Worm (Caenorhabditis elegans) whole organism, young adult: ENCODE measurements around the gene C16C10.9.

Source experiments
- B0261.1 ChIP-seq: sonication (generic microtip); optimal IDR thresholded peaks from 2 replicates; lab custom pipeline; 2016; ENCODE audit warnings: mild to moderate bottlenecking, missing genetic modification characterization, moderate library complexity, missing compliant biosample characterization
- B0336.3 ChIP-seq: fragments of 200-800 bp; sonication (Bioruptor generic); IDR thresholded peaks from 2 replicates; pipeline ENCODE4 v1.3.6; 2022; ENCODE audit warnings: missing genetic modification characterization, missing compliant biosample characterization
- D2030.7 ChIP-seq: fragments of 200-800 bp; sonication (Bioruptor generic); IDR thresholded peaks from 2 replicates; pipeline ENCODE4 v1.3.6; 2022; ENCODE audit warnings: missing genetic modification reagents, missing genetic modification characterization, missing compliant biosample characterization
- F10E7.11 ChIP-seq: sonication (generic microtip); optimal IDR thresholded peaks from 2 replicates; lab custom pipeline; 2017; ENCODE audit warnings: mild to moderate bottlenecking, missing genetic modification characterization, moderate library complexity, missing compliant biosample characterization
- F39B2.1 ChIP-seq: fragments of 200-800 bp; sonication (Bioruptor generic); IDR thresholded peaks from 2 replicates; pipeline ENCODE4 v1.3.6; 2022; ENCODE audit warnings: missing genetic modification reagents, missing genetic modification characterization, missing compliant biosample characterization
- F55B11.4 ChIP-seq: sonication (generic microtip); optimal IDR thresholded peaks from 2 replicates; lab custom pipeline; 2016; ENCODE audit warnings: missing compliant biosample characterization, missing genetic modification characterization, borderline replicate concordance; ENCODE audit not compliant: insufficient read depth
- F57C9.4 ChIP-seq: sonication (generic microtip); optimal IDR thresholded peaks from 2 replicates; lab custom pipeline; 2017; ENCODE audit warnings: mild to moderate bottlenecking, missing genetic modification characterization, missing compliant biosample characterization
- T07F8.4 ChIP-seq: sonication (generic microtip); optimal IDR thresholded peaks from 2 replicates; lab custom pipeline; 2016; ENCODE audit warnings: mild to moderate bottlenecking, missing genetic modification characterization, moderate library complexity, missing compliant biosample characterization
- T26A5.8 ChIP-seq: sonication (generic microtip); optimal IDR thresholded peaks from 2 replicates; lab custom pipeline; 2016; ENCODE audit warnings: missing genetic modification characterization, missing compliant biosample characterization
- Y53F4B.3 ChIP-seq: fragments of 200-800 bp; sonication (Bioruptor generic); IDR thresholded peaks from 2 replicates; pipeline ENCODE4 v1.3.6; 2022; ENCODE audit warnings: missing genetic modification reagents, missing genetic modification characterization, missing compliant biosample characterization
- ama-1 ChIP-seq, 3 experiments: fragments of 150-350 bp in 1 of 3; sonication (generic microtip) in 2 of 3; optimal IDR thresholded peaks; 2 replicates each; lab custom pipeline; 2014 to 2018; ENCODE audit warnings: missing biosample characterization in 2 of 3, missing genetic modification characterization in 2 of 3, missing genetic modification reagents in 2 of 3
- aptf-2 ChIP-seq: fragments of 200-800 bp; sonication (Bioruptor generic); conservative IDR thresholded peaks from 2 replicates; pipeline ENCODE4 v1.3.6; 2022; ENCODE audit warnings: missing genetic modification reagents, missing genetic modification characterization, missing compliant biosample characterization
- aptf-3 ChIP-seq: fragments of 200-800 bp; sonication (Bioruptor generic); IDR thresholded peaks from 2 replicates; pipeline ENCODE4 v1.3.6; 2022; ENCODE audit warnings: missing genetic modification characterization, missing compliant biosample characterization
- atf-7 ChIP-seq: sonication (generic microtip); optimal IDR thresholded peaks from 2 replicates; lab custom pipeline; 2017; ENCODE audit warnings: mild to moderate bottlenecking, missing genetic modification characterization, missing compliant biosample characterization
- athp-1 ChIP-seq: sonication (generic microtip); optimal IDR thresholded peaks from 2 replicates; lab custom pipeline; 2017; ENCODE audit warnings: mild to moderate bottlenecking, missing genetic modification characterization, missing compliant biosample characterization
- cebp-2 ChIP-seq: fragments of 200-800 bp; sonication (Bioruptor generic); IDR thresholded peaks from 2 replicates; pipeline ENCODE4 v1.3.6; 2022; ENCODE audit warnings: missing genetic modification characterization, missing compliant biosample characterization
- ceh-100 ChIP-seq: fragments of 200-800 bp; sonication (Bioruptor generic); IDR thresholded peaks from 2 replicates; pipeline ENCODE4 v1.3.6; 2022; ENCODE audit warnings: missing genetic modification reagents, missing genetic modification characterization, missing compliant biosample characterization
- chd-7 ChIP-seq: sonication (generic microtip); optimal IDR thresholded peaks from 2 replicates; lab custom pipeline; 2016; ENCODE audit warnings: mild to moderate bottlenecking, missing genetic modification characterization, moderate library complexity, missing compliant biosample characterization
- die-1 ChIP-seq: sonication (generic microtip); optimal IDR thresholded peaks from 2 replicates; lab custom pipeline; 2016; ENCODE audit warnings: missing genotype, mild to moderate bottlenecking, missing genetic modification characterization, missing compliant biosample characterization
- dpff-1 ChIP-seq: sonication (generic microtip); optimal IDR thresholded peaks from 2 replicates; lab custom pipeline; 2017; ENCODE audit warnings: mild to moderate bottlenecking, missing genetic modification characterization, missing compliant biosample characterization
- egl-18 ChIP-seq: fragments of 200-800 bp; sonication (Bioruptor generic); IDR thresholded peaks from 2 replicates; pipeline ENCODE4 v1.3.6; 2022; ENCODE audit warnings: missing genetic modification reagents, missing genetic modification characterization, missing compliant biosample characterization
- egl-44 ChIP-seq: fragments of 200-800 bp; sonication (Bioruptor generic); IDR thresholded peaks from 2 replicates; pipeline ENCODE4 v1.3.6; 2022; ENCODE audit warnings: missing genetic modification reagents, missing genetic modification characterization, missing compliant biosample characterization
- him-1 ChIP-seq: sonication (generic microtip); optimal IDR thresholded peaks from 2 replicates; lab custom pipeline; 2016; ENCODE audit warnings: missing genotype, missing genetic modification reagents, missing genetic modification characterization, missing compliant biosample characterization
- hmg-1.2 ChIP-seq: fragments of 200-800 bp; sonication (Bioruptor generic); IDR thresholded peaks from 2 replicates; pipeline ENCODE4 v1.3.6; 2022; ENCODE audit warnings: missing genetic modification reagents, missing genetic modification characterization, missing compliant biosample characterization
- hrde-1 ChIP-seq: sonication (generic microtip); optimal IDR thresholded peaks from 2 replicates; lab custom pipeline; 2016; ENCODE audit warnings: missing genetic modification characterization, mild to moderate bottlenecking, missing compliant biosample characterization, moderate library complexity, missing genotype, missing genetic modification reagents, borderline replicate concordance
- hsf-1 ChIP-seq: fragments of 200-800 bp; sonication (Bioruptor generic); IDR thresholded peaks from 2 replicates; pipeline ENCODE4 v1.3.6; 2022; ENCODE audit warnings: missing genetic modification reagents, missing genetic modification characterization, missing compliant biosample characterization
- let-607 ChIP-seq, 2 experiments: fragments of 200-800 bp in 1 of 2; sonication (Bioruptor generic) in 1 of 2; sonication (generic microtip) in 1 of 2; optimal IDR thresholded peaks; 2 replicates each; lab custom pipeline; 2016 to 2018; ENCODE audit warnings: mild to moderate bottlenecking in 2 of 2, missing compliant biosample characterization in 2 of 2, missing genetic modification characterization in 2 of 2, moderate library complexity in 2 of 2, missing genotype in 1 of 2
- lin-54 ChIP-seq: fragments of 200-800 bp; sonication (Bioruptor generic); optimal IDR thresholded peaks from 2 replicates; lab custom pipeline; 2018; ENCODE audit warnings: mild to moderate bottlenecking, missing genetic modification characterization, missing compliant biosample characterization
- madf-3 ChIP-seq: fragments of 200-800 bp; sonication (Bioruptor generic); IDR thresholded peaks from 2 replicates; pipeline ENCODE4 v1.3.6; 2022; ENCODE audit warnings: missing genetic modification reagents, missing genetic modification characterization, missing compliant biosample characterization
- mel-28 ChIP-seq: sonication (generic microtip); optimal IDR thresholded peaks from 2 replicates; lab custom pipeline; 2016; ENCODE audit warnings: borderline replicate concordance, mild to moderate bottlenecking, missing genetic modification characterization, missing compliant biosample characterization
- mes-4 ChIP-seq: sonication (generic microtip); optimal IDR thresholded peaks from 2 replicates; lab custom pipeline; 2016; ENCODE audit warnings: missing genotype, missing genetic modification characterization, missing compliant biosample characterization
- nfya-2 ChIP-seq: fragments of 200-800 bp; sonication (Bioruptor generic); IDR thresholded peaks from 2 replicates; pipeline ENCODE4 v1.3.6; 2022; ENCODE audit warnings: missing genetic modification reagents, missing genetic modification characterization, missing compliant biosample characterization
- nhr-120 ChIP-seq: fragments of 200-800 bp; sonication (Bioruptor generic); IDR thresholded peaks from 2 replicates; pipeline ENCODE4 v1.3.6; 2022; ENCODE audit warnings: missing genetic modification characterization, missing compliant biosample characterization
- nhr-179 ChIP-seq: sonication (generic microtip); optimal IDR thresholded peaks from 2 replicates; lab custom pipeline; 2016; ENCODE audit warnings: mild to moderate bottlenecking, missing genetic modification characterization, missing compliant biosample characterization
- pbrm-1 ChIP-seq: fragments of 200-800 bp; sonication (Bioruptor generic); IDR thresholded peaks from 2 replicates; pipeline ENCODE4 v1.3.6; 2022; ENCODE audit warnings: missing genetic modification reagents, missing genetic modification characterization, missing compliant biosample characterization
- pha-4 ChIP-seq: fragments of 150-350 bp; sonication (generic microtip); optimal IDR thresholded peaks from 2 replicates; lab custom pipeline; 2014; ENCODE audit warnings: missing biosample characterization, missing genetic modification reagents, missing genetic modification characterization
- repo-1 ChIP-seq: sonication (generic microtip); optimal IDR thresholded peaks from 2 replicates; lab custom pipeline; 2017; ENCODE audit warnings: mild to moderate bottlenecking, missing genetic modification characterization, missing compliant biosample characterization
- rpc-1 ChIP-seq, 2 experiments: fragments of 150-350 bp in 1 of 2; sonication (generic microtip) in 1 of 2; optimal IDR thresholded peaks; 2 replicates each; lab custom pipeline; 2014 to 2018; ENCODE audit warnings: missing biosample characterization in 1 of 2, missing genetic modification characterization in 1 of 2, missing genetic modification reagents in 1 of 2, missing genotype in 1 of 2
- snpc-1.1 ChIP-seq: sonication (generic microtip); optimal IDR thresholded peaks from 2 replicates; lab custom pipeline; 2017; ENCODE audit warnings: missing genetic modification characterization, mild to moderate bottlenecking, missing compliant biosample characterization, antibody characterized with exemption, moderate library complexity, missing genotype, missing genetic modification reagents; ENCODE audit not compliant: insufficient read depth
- snpc-4 ChIP-seq, 5 experiments: fragments of 150-350 bp in 1 of 5; sonication (generic microtip) in 4 of 5; optimal IDR thresholded peaks; 2 replicates each; lab custom pipeline; 2014 to 2018; ENCODE audit warnings: missing genetic modification characterization in 5 of 5, missing biosample characterization in 3 of 5, antibody characterized with exemption in 2 of 5, mild to moderate bottlenecking in 2 of 5, missing compliant biosample characterization in 2 of 5, missing genotype in 2 of 5, moderate library complexity in 2 of 5, missing genetic modification reagents in 1 of 5
- tlf-1 ChIP-seq: fragments of 200-800 bp; sonication (Bioruptor generic); optimal IDR thresholded peaks from 2 replicates; lab custom pipeline; 2018; ENCODE audit warnings: mild to moderate bottlenecking, missing genetic modification characterization, missing compliant biosample characterization
- unc-130 ChIP-seq: sonication (generic microtip); optimal IDR thresholded peaks from 2 replicates; lab custom pipeline; 2016; ENCODE audit warnings: missing genetic modification reagents, missing genetic modification characterization, missing compliant biosample characterization
- xnd-1 ChIP-seq: sonication (generic microtip); optimal IDR thresholded peaks from 2 replicates; lab custom pipeline; 2016; ENCODE audit warnings: missing genotype, missing genetic modification reagents, missing genetic modification characterization, missing compliant biosample characterization
- zim-3 ChIP-seq: sonication (generic microtip); optimal IDR thresholded peaks from 2 replicates; lab custom pipeline; 2017; ENCODE audit warnings: mild to moderate bottlenecking, missing genetic modification characterization, moderate library complexity, missing compliant biosample characterization
- ztf-25 ChIP-seq: fragments of 200-800 bp; sonication (Bioruptor generic); IDR thresholded peaks from 2 replicates; pipeline ENCODE4 v1.3.6; 2022; ENCODE audit warnings: missing genetic modification reagents, missing genetic modification characterization, missing compliant biosample characterization
- ztf-3 ChIP-seq: fragments of 200-800 bp; sonication (Bioruptor generic); optimal IDR thresholded peaks from 2 replicates; lab custom pipeline; 2018; ENCODE audit warnings: mild to moderate bottlenecking, missing genetic modification characterization, missing compliant biosample characterization
- ztf-6 ChIP-seq: fragments of 200-800 bp; sonication (Bioruptor generic); IDR thresholded peaks from 2 replicates; pipeline ENCODE4 v1.3.6; 2022; ENCODE audit warnings: missing genetic modification reagents, missing genetic modification characterization, missing compliant biosample characterization

The C16C10.9 gene

ce11 chrIII:4172210-4172609 is 15.0 kb upstream of the C16C10.9 start:
- peak; percentile 52 for TF ChIP-seq lin-54
- peak; percentile 63 for TF ChIP-seq snpc-1.1 (tag; lab: Kevin White, UChicago)
- TF ChIP-seq zim-3: peak; percentile 63
- TF ChIP-seq hrde-1: peak; percentile 92
- TF ChIP-seq pha-4: no peak
- peak; percentile 61; the same call in 1 of the 2 replicates for TF ChIP-seq cebp-2 (GFP tag; lab: Robert Waterston, UW)
- TF ChIP-seq madf-3 (GFP tag; lab: Robert Waterston, UW): peak; percentile 85
- TF ChIP-seq snpc-4 (GFP tag; optimal IDR thresholded peaks at IDR 0.05; lab: Kevin White, UChicago): no peak
- peak in 3 of 4 experiments; percentile 9 to 49 (median 48) for TF ChIP-seq snpc-4 (tag; optimal IDR thresholded peaks at IDR 0.05; lab: Kevin White, UChicago)
- TF ChIP-seq rpc-1 (optimal IDR thresholded peaks at IDR 0.05; lab: Kevin White, UChicago): no peak
- peak; percentile 7 for TF ChIP-seq rpc-1 (tag; optimal IDR thresholded peaks at IDR 0.05; lab: Kevin White, UChicago)
- TF ChIP-seq ztf-3 (GFP tag; lab: Kevin White, UChicago): no peak
- TF ChIP-seq tlf-1: peak; percentile 72
- peak; percentile 88 for TF ChIP-seq athp-1 (tag; lab: Kevin White, UChicago)
- TF ChIP-seq T26A5.8 (tag; lab: Kevin White, UChicago): peak; percentile 15
- TF ChIP-seq F39B2.1: peak; percentile 9; the same call in 1 of the 2 replicates
- peak; percentile 76; the same call in 1 of the 2 replicates for TF ChIP-seq aptf-3 (GFP tag; lab: Robert Waterston, UW)
- TF ChIP-seq die-1 (tag; lab: Kevin White, UChicago): peak; percentile 54
- TF ChIP-seq unc-130 (GFP tag; lab: Kevin White, UChicago): peak; percentile 69
- no peak for TF ChIP-seq aptf-2 (GFP tag; lab: Robert Waterston, UW)
- TF ChIP-seq B0261.1: no peak
- peak; percentile 13 for TF ChIP-seq dpff-1 (tag; lab: Kevin White, UChicago)
- TF ChIP-seq B0336.3 (GFP tag; lab: Robert Waterston, UW): peak; percentile 69
- 0 out of 2 replicates have a peak, but pooled peaks have one; percentile 31 for TF ChIP-seq ztf-25 (GFP tag; lab: Robert Waterston, UW)
- TF ChIP-seq ama-1 (optimal IDR thresholded peaks at IDR 0.05; lab: Kevin White, UChicago): no peak
- peak in 1 of 2 experiments; percentile 81 for TF ChIP-seq ama-1 (GFP tag; optimal IDR thresholded peaks at IDR 0.05; lab: Kevin White, UChicago)
- no peak for TF ChIP-seq nhr-120 (GFP tag; lab: Robert Waterston, UW)
- TF ChIP-seq Y53F4B.3: no peak
- peak; percentile 32; the same call in 1 of the 2 replicates for TF ChIP-seq ceh-100 (GFP tag; lab: Robert Waterston, UW)
- TF ChIP-seq pbrm-1 (GFP tag; lab: Robert Waterston, UW): 0 out of 2 replicates have a peak, but pooled peaks have one; percentile 36
- peak; percentile 83; the same call in 1 of the 2 replicates for TF ChIP-seq nfya-2
- no peak for TF ChIP-seq egl-44 (GFP tag; lab: Robert Waterston, UW)
- TF ChIP-seq ztf-6 (GFP tag; lab: Robert Waterston, UW): no peak
- peak; percentile 35; the same call in 1 of the 2 replicates for TF ChIP-seq hmg-1.2 (GFP tag; lab: Robert Waterston, UW)
- peak; percentile 82 for TF ChIP-seq repo-1 (tag; lab: Kevin White, UChicago)
- TF ChIP-seq chd-7 (tag; lab: Kevin White, UChicago): peak; percentile 42
- no peak for TF ChIP-seq F55B11.4 (tag; lab: Kevin White, UChicago)
- TF ChIP-seq hsf-1 (GFP tag; lab: Robert Waterston, UW): peak; percentile 77
- TF ChIP-seq nhr-179 (tag; lab: Kevin White, UChicago): no peak
- TF ChIP-seq xnd-1 (tag; lab: Kevin White, UChicago): peak; percentile 52
- no peak for TF ChIP-seq egl-18 (GFP tag; lab: Robert Waterston, UW)
- TF ChIP-seq mes-4 (tag; lab: Kevin White, UChicago): peak; percentile 83
- peak in 1 of 2 experiments; percentile 11 for TF ChIP-seq let-607 (tag; optimal IDR thresholded peaks at IDR 0.05; lab: Kevin White, UChicago)
- no peak for TF ChIP-seq T07F8.4
- peak; percentile 63 for TF ChIP-seq D2030.7 (GFP tag; lab: Robert Waterston, UW)
- TF ChIP-seq F10E7.11: peak; percentile 79
- no peak for TF ChIP-seq F57C9.4 (tag; lab: Kevin White, UChicago)
- TF ChIP-seq him-1 (tag; lab: Kevin White, UChicago): peak; percentile 63
- peak; percentile 68 for TF ChIP-seq atf-7 (tag; lab: Kevin White, UChicago)
- no peak for TF ChIP-seq mel-28 (tag; lab: Kevin White, UChicago)
